Worm (Caenorhabditis elegans): ENCODE results near the gene gst-14.

DNA sequence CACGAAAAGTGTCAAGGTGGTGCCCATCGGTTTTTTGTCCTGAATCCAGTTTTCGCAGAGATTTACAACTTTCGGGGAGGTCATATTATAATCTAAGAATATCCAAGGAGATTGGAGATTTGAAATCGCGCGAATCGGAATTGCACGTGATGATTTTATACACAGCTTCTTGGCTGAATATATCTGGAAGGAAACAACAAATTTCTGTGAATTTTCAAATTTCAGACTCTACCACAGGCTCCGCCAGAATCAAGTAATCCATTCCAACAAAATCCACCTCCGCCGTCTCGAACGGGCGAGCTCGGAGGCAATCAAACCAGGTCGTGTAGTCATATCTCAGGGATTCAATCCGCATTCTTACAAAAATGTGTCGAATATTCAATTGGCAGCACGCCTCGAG, 20.6 kb downstream of the gst-14 start:
- TF ChIP-seq scrt-1 (GFP tag; IDR thresholded peaks at IDR 0.05) (no peak), ceh-36 (tag; optimal IDR thresholded peaks at IDR 0.05) (no peak), ets-7 (tag; optimal IDR thresholded peaks at IDR 0.05) (no peak), flt-1 (GFP tag; IDR thresholded peaks at IDR 0.05) (no peak), tra-4 (tag; optimal IDR thresholded peaks at IDR 0.05) (no peak), F13C5.2 (tag; optimal IDR thresholded peaks at IDR 0.05) (no peak), ceh-13 (GFP tag; optimal IDR thresholded peaks at IDR 0.05) (no peak)
